Worm (Caenorhabditis elegans) whole organism, young adult: ENCODE measurements around the gene ints-7.

Experiments used
- Y67H2A.10 ChIP-seq: fragments of 200-800 bp; sonication (Bioruptor generic); conservative IDR thresholded peaks from 2 replicates; pipeline ENCODE4 v1.3.6; 2022; ENCODE audit warnings: missing genetic modification reagents, missing genetic modification characterization, missing compliant biosample characterization
- akir-1 ChIP-seq: fragments of 200-800 bp; sonication (Bioruptor generic); optimal IDR thresholded peaks from 2 replicates; lab custom pipeline; 2018; ENCODE audit warnings: mild to moderate bottlenecking, missing genetic modification characterization, moderate library complexity, missing compliant biosample characterization
- ets-4 ChIP-seq: fragments of 200-800 bp; sonication (Bioruptor generic); optimal IDR thresholded peaks from 2 replicates; lab custom pipeline; 2018; ENCODE audit warnings: mild to moderate bottlenecking, missing genetic modification characterization, missing compliant biosample characterization
- madf-10 ChIP-seq: sonication (generic microtip); optimal IDR thresholded peaks from 2 replicates; lab custom pipeline; 2016; ENCODE audit warnings: mild to moderate bottlenecking, missing genetic modification characterization, missing compliant biosample characterization
- sdz-38 ChIP-seq: sonication (generic microtip); optimal IDR thresholded peaks from 2 replicates; lab custom pipeline; 2016; ENCODE audit warnings: missing genotype, missing genetic modification characterization, missing compliant biosample characterization
- zfh-2 ChIP-seq: fragments of 200-800 bp; sonication (Bioruptor generic); conservative IDR thresholded peaks from 2 replicates; pipeline ENCODE4 v1.3.6; 2022; ENCODE audit warnings: missing genetic modification reagents, missing genetic modification characterization, missing compliant biosample characterization

DNA sequence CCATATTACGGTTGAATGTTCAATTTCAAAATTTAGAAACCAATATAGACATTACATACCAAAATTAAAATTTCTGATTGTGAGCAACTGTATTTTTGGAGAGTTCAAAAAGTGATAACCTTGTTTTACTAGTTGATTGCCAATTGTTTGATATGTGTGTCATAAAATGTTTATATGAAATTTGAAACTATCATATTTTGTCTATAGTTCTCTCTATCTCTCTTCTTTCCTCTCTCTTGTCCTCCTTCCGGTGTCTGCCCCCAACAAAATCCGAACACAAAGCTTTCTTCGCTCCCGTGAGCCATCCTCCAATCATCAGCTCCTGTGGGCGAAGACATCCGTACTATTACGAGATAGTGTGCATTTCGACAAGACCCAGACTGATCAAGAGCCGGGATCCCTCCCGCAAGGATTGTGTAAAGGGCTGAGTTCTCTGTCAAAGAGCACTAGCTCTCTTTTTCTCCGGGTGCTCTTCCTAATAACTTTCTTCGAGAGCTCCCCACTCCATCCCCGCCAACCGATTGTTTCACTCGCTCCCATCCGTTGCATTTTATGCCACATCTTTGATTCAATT is 19.8 kb downstream of the ints-7 start:
- TF ChIP-seq Y67H2A.10 (no peak), sdz-38 (tag; lab: Kevin White, UChicago) (no peak), madf-10 (tag; lab: Kevin White, UChicago) (no peak), akir-1 (GFP tag; lab: Kevin White, UChicago) (no peak), ets-4 (no peak), zfh-2 (GFP tag; lab: Robert Waterston, UW) (peak; percentile 78)
